Fruit fly (Drosophila melanogaster) whole organism, wandering third instar larva: ENCODE data around the gene Pkc98E.

Experiments
- Abd-B ChIP-seq: fragments of >200 bp; optimal IDR thresholded peaks from 2 replicates; lab custom pipeline; 2017; ENCODE audit warnings: missing biosample characterization, missing genetic modification characterization
- CG9705 ChIP-seq: fragments of 200-800 bp; sonication (Bioruptor generic); optimal IDR thresholded peaks from 2 replicates; lab custom pipeline; 2018; ENCODE audit warnings: missing biosample characterization, mild to moderate bottlenecking, missing genetic modification characterization
- Dif ChIP-seq: fragments of 200-275, 200-300 bp; sonication (Bioruptor generic); optimal IDR thresholded peaks from 2 replicates; lab custom pipeline; 2018; ENCODE audit warnings: missing biosample characterization, missing genetic modification characterization; ENCODE audit not compliant: partially characterized antibody
- ey ChIP-seq: fragments of 200-800 bp; sonication (Bioruptor generic); optimal IDR thresholded peaks from 2 replicates; lab custom pipeline; 2016; ENCODE audit warnings: missing biosample characterization, missing genetic modification characterization
- foxo ChIP-seq, 2 experiments: fragments of 200-800 bp; sonication (Bioruptor generic); optimal IDR thresholded peaks; 2 replicates in 1 of 2; 3 replicates in 1 of 2; lab custom pipeline; 2016 to 2017; ENCODE audit warnings: missing biosample characterization in 2 of 2, missing genetic modification characterization in 2 of 2
- psq ChIP-seq: fragments of 200-800 bp; sonication (Bioruptor generic); optimal IDR thresholded peaks from 3 replicates; lab custom pipeline; 2017; ENCODE audit warnings: missing biosample characterization, mild to moderate bottlenecking, missing genetic modification characterization, moderate library complexity

DNA sequence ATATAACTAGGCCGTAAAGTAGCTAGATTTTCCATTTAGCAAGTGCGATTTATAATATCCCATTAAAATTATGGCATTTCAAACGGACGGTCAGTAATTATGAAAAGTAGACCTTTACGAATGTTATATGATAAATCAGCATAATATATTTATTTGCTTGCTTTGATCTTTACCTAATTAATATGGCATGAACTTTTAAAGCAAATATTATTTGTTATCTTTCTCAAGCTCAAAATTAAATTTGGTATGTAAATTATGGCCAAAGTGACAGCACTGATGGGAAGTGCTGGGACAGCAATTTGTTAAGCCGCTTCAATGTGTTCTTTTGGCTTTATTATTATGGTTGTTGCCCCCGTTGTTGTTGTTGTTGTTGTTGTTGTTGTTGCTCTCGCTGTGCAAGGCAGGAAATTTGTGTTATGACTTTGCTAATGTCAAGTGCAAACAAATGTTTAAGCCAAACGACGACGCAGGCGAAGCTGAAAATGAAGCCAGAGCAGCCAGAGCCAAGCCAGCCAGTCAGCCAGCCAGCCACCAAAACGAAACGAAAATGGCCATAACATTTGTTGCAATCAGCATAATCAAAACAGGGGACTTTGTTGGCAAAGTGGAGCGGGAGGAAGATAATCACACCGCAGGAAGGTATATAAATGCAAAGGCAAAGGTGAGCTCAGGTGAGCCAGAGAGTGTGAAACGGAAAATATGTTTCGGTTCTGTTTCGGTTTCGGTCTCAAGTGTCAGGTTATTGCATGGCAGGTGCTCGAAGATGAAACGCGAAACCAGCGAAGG, 43.7 kb downstream of the Pkc98E start:
- TF ChIP-seq Abd-B (GFP tag; lab: Kevin White, UChicago) (no peak), CG9705 (GFP tag; lab: Kevin White, UChicago) (no peak), ey (GFP tag; lab: Kevin White, UChicago) (no peak), psq (GFP tag; lab: Kevin White, UChicago) (no peak), foxo (GFP tag; optimal IDR thresholded peaks at IDR 0.05; lab: Kevin White, UChicago) (no peak), Dif (GFP tag; lab: Kevin White, UChicago) (no peak)
